Worm (Caenorhabditis elegans) whole organism, L3 larva: ENCODE results near the gene C17G1.2.

ENCODE experiments used
- elt-2 ChIP-seq: sonication (generic microtip); optimal IDR thresholded peaks from 2 replicates; lab custom pipeline; 2016; ENCODE audit warnings: missing genetic modification reagents, mild to moderate bottlenecking, missing genetic modification characterization, missing compliant biosample characterization
- nhr-43 ChIP-seq: sonication (generic microtip); optimal IDR thresholded peaks from 2 replicates; lab custom pipeline; 2016; ENCODE audit warnings: mild to moderate bottlenecking, missing genetic modification characterization, missing compliant biosample characterization; ENCODE audit not compliant: poor library complexity, severe bottlenecking

ce11 chrX:9918997-9919396, 2.4 kb upstream of the C17G1.2 start, which contains the start of gene folr-1:
- TF ChIP-seq elt-2 (tag; lab: Kevin White, UChicago), result no peak
- TF ChIP-seq nhr-43 (tag; lab: Kevin White, UChicago), result no peak
